Worm (Caenorhabditis elegans) whole organism, L4 larva: ENCODE measurements around the gene F34H10.4.
A peak's percentile ranks its signal among the peaks of the same experiment; 100 is the strongest.

ENCODE experiments used
- D1046.2 ChIP-seq: fragments of 200-800 bp; sonication (Bioruptor generic); IDR thresholded peaks from 2 replicates; pipeline ENCODE4 v1.3.6; 2022; ENCODE audit warnings: missing genetic modification characterization, missing compliant biosample characterization
- F10B5.3 ChIP-seq: sonication (generic microtip); optimal IDR thresholded peaks from 2 replicates; lab custom pipeline; 2016; ENCODE audit warnings: mild to moderate bottlenecking, missing genetic modification characterization, missing compliant biosample characterization
- F37D6.2 ChIP-seq: sonication (generic microtip); optimal IDR thresholded peaks from 2 replicates; lab custom pipeline; 2016; ENCODE audit warnings: mild to moderate bottlenecking, missing genetic modification characterization, missing compliant biosample characterization
- F44E2.7 ChIP-seq: fragments of 200-800 bp; sonication (Bioruptor generic); IDR thresholded peaks from 2 replicates; pipeline ENCODE4 v2.1.2; 2022; ENCODE audit warnings: missing genetic modification characterization, missing compliant biosample characterization
- F49E8.2 ChIP-seq: sonication (generic microtip); optimal IDR thresholded peaks from 2 replicates; lab custom pipeline; 2016; ENCODE audit warnings: missing compliant biosample characterization, mild to moderate bottlenecking, missing genetic modification characterization, borderline replicate concordance
- R02D3.7 ChIP-seq: fragments of 150-350 bp; sonication (generic microtip); optimal IDR thresholded peaks from 3 replicates; lab custom pipeline; 2014; ENCODE audit warnings: missing biosample characterization, missing genetic modification characterization
- T20F7.1 ChIP-seq: fragments of 200-800 bp; sonication (Bioruptor generic); optimal IDR thresholded peaks from 2 replicates; lab custom pipeline; 2018; ENCODE audit warnings: mild to moderate bottlenecking, missing genetic modification characterization, missing compliant biosample characterization
- Y48G9A.11 ChIP-seq: fragments of 200-800 bp; sonication (Bioruptor generic); IDR thresholded peaks from 2 replicates; pipeline ENCODE4 v1.3.6; 2022; ENCODE audit warnings: missing genetic modification reagents, missing genetic modification characterization, missing compliant biosample characterization
- Y5F2A.4 ChIP-seq: fragments of 200-800 bp; sonication (Bioruptor generic); optimal IDR thresholded peaks from 2 replicates; lab custom pipeline; 2018; ENCODE audit warnings: mild to moderate bottlenecking, missing genetic modification characterization, missing compliant biosample characterization
- ZK337.2 ChIP-seq: fragments of 200-800 bp; sonication (Bioruptor generic); IDR thresholded peaks from 2 replicates; pipeline ENCODE4 v1.3.6; 2022; ENCODE audit warnings: missing genetic modification reagents, missing genetic modification characterization, missing compliant biosample characterization
- aha-1 ChIP-seq: fragments of 150-350 bp; peaks from one replicate; lab custom pipeline; 2014; ENCODE audit warnings: missing biosample characterization, missing genetic modification characterization
- ceh-28 ChIP-seq: fragments of 150-350 bp; optimal IDR thresholded peaks from 2 replicates; lab custom pipeline; 2014; ENCODE audit warnings: missing biosample characterization, missing genetic modification reagents, missing genetic modification characterization
- ctbp-1 ChIP-seq: fragments of 200-800 bp; sonication (Bioruptor generic); IDR thresholded peaks from 2 replicates; pipeline ENCODE4 v1.3.6; 2022; ENCODE audit warnings: missing genetic modification reagents, missing genetic modification characterization, missing compliant biosample characterization
- dmd-6 ChIP-seq: fragments of 200-800 bp; sonication (Bioruptor generic); IDR thresholded peaks from 2 replicates; pipeline ENCODE4 v1.3.6; 2022; ENCODE audit warnings: missing genetic modification reagents, missing genetic modification characterization, missing compliant biosample characterization
- dmd-9 ChIP-seq: fragments of 200-800 bp; sonication (Bioruptor generic); IDR thresholded peaks from 2 replicates; pipeline ENCODE4 v1.3.6; 2022; ENCODE audit warnings: missing genetic modification reagents, missing genetic modification characterization, missing compliant biosample characterization
- egl-27 ChIP-seq: sonication (generic microtip); optimal IDR thresholded peaks from 3 replicates; lab custom pipeline; 2017; ENCODE audit warnings: missing biosample characterization, missing genetic modification reagents, missing genetic modification characterization
- fkh-10 ChIP-seq: fragments of 150-350 bp; optimal IDR thresholded peaks from 2 replicates; lab custom pipeline; 2014; ENCODE audit warnings: missing biosample characterization, missing genetic modification reagents, missing genetic modification characterization
- gei-8 ChIP-seq: fragments of 200-800 bp; sonication (Bioruptor generic); optimal IDR thresholded peaks from 2 replicates; lab custom pipeline; 2018; ENCODE audit warnings: mild to moderate bottlenecking, missing genetic modification characterization, missing compliant biosample characterization
- jun-1 ChIP-seq: fragments of 150-350 bp; optimal IDR thresholded peaks from 2 replicates; lab custom pipeline; 2014; ENCODE audit warnings: missing biosample characterization, missing genetic modification reagents, missing genetic modification characterization
- lin-15B ChIP-seq: fragments of 150-350 bp; sonication (generic microtip); optimal IDR thresholded peaks from 3 replicates; lab custom pipeline; 2014; ENCODE audit warnings: missing biosample characterization, missing genetic modification characterization
- lin-29 ChIP-seq: fragments of 200-800 bp; sonication (Bioruptor generic); IDR thresholded peaks from 2 replicates; pipeline ENCODE4 v1.3.6; 2022; ENCODE audit warnings: missing genetic modification reagents, missing genetic modification characterization, missing compliant biosample characterization
- lin-38 ChIP-seq: fragments of 200-800 bp; sonication (Bioruptor generic); IDR thresholded peaks from 2 replicates; pipeline ENCODE4 v1.3.6; 2022; ENCODE audit warnings: missing genetic modification reagents, missing genetic modification characterization, missing compliant biosample characterization
- lin-39 ChIP-seq: fragments of 150-350 bp; optimal IDR thresholded peaks from 2 replicates; lab custom pipeline; 2014; ENCODE audit warnings: missing biosample characterization, missing genetic modification reagents, missing genetic modification characterization
- madf-5 ChIP-seq, 2 experiments: fragments of 200-800 bp; sonication (Bioruptor generic); IDR thresholded peaks; 2 replicates each; pipeline ENCODE4 v1.3.6; 2022; ENCODE audit warnings: missing compliant biosample characterization in 2 of 2, missing genetic modification characterization in 2 of 2
- madf-9 ChIP-seq: fragments of 200-800 bp; sonication (Bioruptor generic); conservative IDR thresholded peaks from 2 replicates; pipeline ENCODE4 v1.3.6; 2022; ENCODE audit warnings: missing genetic modification reagents, missing genetic modification characterization, missing compliant biosample characterization
- nhr-102 ChIP-seq: sonication (generic microtip); optimal IDR thresholded peaks from 2 replicates; lab custom pipeline; 2016; ENCODE audit warnings: mild to moderate bottlenecking, missing genetic modification characterization, moderate library complexity, missing compliant biosample characterization
- nhr-237 ChIP-seq: sonication (generic microtip); optimal IDR thresholded peaks from 2 replicates; lab custom pipeline; 2017; ENCODE audit warnings: missing biosample characterization, missing genetic modification characterization
- nhr-25 ChIP-seq: sonication (generic microtip); optimal IDR thresholded peaks from 2 replicates; lab custom pipeline; 2017; ENCODE audit warnings: missing genetic modification characterization, mild to moderate bottlenecking, missing compliant biosample characterization, antibody characterized with exemption, moderate library complexity, borderline replicate concordance; ENCODE audit not compliant: insufficient read depth
- nhr-42 ChIP-seq: fragments of 200-800 bp; sonication (Bioruptor generic); IDR thresholded peaks from 2 replicates; pipeline ENCODE4 v1.3.6; 2022; ENCODE audit warnings: missing genetic modification characterization, missing compliant biosample characterization
- nhr-76 ChIP-seq: fragments of 150-350 bp; optimal IDR thresholded peaks from 2 replicates; lab custom pipeline; 2014; ENCODE audit warnings: missing biosample characterization, missing genetic modification characterization
- nhr-77 ChIP-seq: fragments of 150-350 bp; optimal IDR thresholded peaks from 2 replicates; lab custom pipeline; 2014; ENCODE audit warnings: missing biosample characterization, missing genetic modification characterization
- php-3 ChIP-seq: fragments of 200-800 bp; sonication (Bioruptor generic); IDR thresholded peaks from 2 replicates; pipeline ENCODE4 v1.3.6; 2022; ENCODE audit warnings: missing genetic modification reagents, missing genetic modification characterization, missing compliant biosample characterization
- pqm-1 ChIP-seq: sonication (generic microtip); optimal IDR thresholded peaks from 2 replicates; lab custom pipeline; 2017; ENCODE audit warnings: missing biosample characterization, missing genetic modification characterization
- rbr-2 ChIP-seq: sonication (generic microtip); optimal IDR thresholded peaks from 2 replicates; lab custom pipeline; 2016; ENCODE audit warnings: missing genotype, missing genetic modification characterization, missing compliant biosample characterization
- sdz-12 ChIP-seq: fragments of 200-800 bp; sonication (Bioruptor generic); optimal IDR thresholded peaks from 2 replicates; lab custom pipeline; 2018; ENCODE audit warnings: mild to moderate bottlenecking, missing genetic modification characterization, missing compliant biosample characterization
- skn-1 ChIP-seq: fragments of 150-350 bp; optimal IDR thresholded peaks from 2 replicates; lab custom pipeline; 2014; ENCODE audit warnings: missing biosample characterization, missing genetic modification characterization
- snpc-1.2 ChIP-seq: fragments of 200-800 bp; sonication (Bioruptor generic); IDR thresholded peaks from 2 replicates; pipeline ENCODE4 v1.3.6; 2022; ENCODE audit warnings: missing genetic modification reagents, missing genetic modification characterization, missing compliant biosample characterization
- snpc-4 ChIP-seq: fragments of 150-350 bp; optimal IDR thresholded peaks from 2 replicates; lab custom pipeline; 2014; ENCODE audit warnings: missing biosample characterization, missing genetic modification characterization
- spr-3 ChIP-seq: fragments of 200-800 bp; sonication (Bioruptor generic); optimal IDR thresholded peaks from 2 replicates; lab custom pipeline; 2018; ENCODE audit warnings: mild to moderate bottlenecking, missing genetic modification characterization, missing compliant biosample characterization
- tra-1 ChIP-seq: fragments of 200-800 bp; sonication (Bioruptor generic); IDR thresholded peaks from 2 replicates; pipeline ENCODE4 v1.3.6; 2022; ENCODE audit warnings: missing genetic modification reagents, missing genetic modification characterization, missing compliant biosample characterization
- unc-39 ChIP-seq: sonication (generic microtip); optimal IDR thresholded peaks from 2 replicates; lab custom pipeline; 2017; ENCODE audit warnings: missing biosample characterization, missing genetic modification characterization
- unc-62 ChIP-seq, 3 experiments: fragments of 150-350 bp in 1 of 3; sonication (generic microtip); optimal IDR thresholded peaks in 2 of 3; peaks in 1 of 3; 1 replicate in 1 of 3; 2 replicates in 2 of 3; lab custom pipeline; 2014 to 2017; ENCODE audit warnings: missing biosample characterization in 3 of 3, missing genetic modification characterization in 3 of 3, missing genetic modification reagents in 3 of 3, missing genotype in 1 of 3
- zfp-3 ChIP-seq: fragments of 200-800 bp; sonication (Bioruptor generic); conservative IDR thresholded peaks from 2 replicates; pipeline ENCODE4 v1.3.6; 2022; ENCODE audit warnings: missing genetic modification reagents, missing genetic modification characterization, missing compliant biosample characterization
- zip-2 ChIP-seq: fragments of 150-350 bp; optimal IDR thresholded peaks from 2 replicates; lab custom pipeline; 2014; ENCODE audit warnings: missing biosample characterization, missing genetic modification characterization

F34H10.4 gene

DNA sequence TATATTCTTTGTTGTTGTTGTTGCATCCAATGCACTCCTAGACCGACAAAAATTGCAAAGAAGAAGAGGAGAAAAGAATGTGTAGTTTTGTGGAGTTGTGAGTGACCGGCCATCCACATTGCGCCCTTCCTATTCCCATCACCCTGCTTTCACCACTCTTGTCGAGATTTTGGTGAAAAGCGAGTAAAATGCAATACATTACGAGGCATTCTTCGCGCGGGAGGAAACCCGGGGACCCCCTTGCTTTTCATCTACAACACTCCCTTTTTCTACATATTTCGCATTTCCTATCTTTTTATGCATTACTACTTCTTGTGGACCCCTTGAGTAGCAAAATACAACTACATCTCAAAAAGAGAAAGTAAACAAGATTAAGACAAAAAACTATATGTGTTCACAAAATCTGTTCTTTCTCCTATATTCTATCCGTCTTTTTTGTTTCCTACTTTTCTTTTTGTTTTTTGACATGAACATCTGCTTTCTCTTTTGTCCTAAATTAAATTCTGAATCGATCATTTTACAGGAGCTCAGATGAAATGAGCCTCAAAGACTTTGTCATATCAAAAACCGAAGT is 38.2 kb upstream of the F34H10.4 start, which contains the start of gene C11E4.6:
C11E4.6 (plus strand) TSS at position 524 of the 574 bp plus-strand sequence.
- peak; percentile 80 for TF ChIP-seq fkh-10 (GFP tag; lab: Kevin White, UChicago)
- TF ChIP-seq unc-39 (tag; lab: Kevin White, UChicago): no peak

DNA sequence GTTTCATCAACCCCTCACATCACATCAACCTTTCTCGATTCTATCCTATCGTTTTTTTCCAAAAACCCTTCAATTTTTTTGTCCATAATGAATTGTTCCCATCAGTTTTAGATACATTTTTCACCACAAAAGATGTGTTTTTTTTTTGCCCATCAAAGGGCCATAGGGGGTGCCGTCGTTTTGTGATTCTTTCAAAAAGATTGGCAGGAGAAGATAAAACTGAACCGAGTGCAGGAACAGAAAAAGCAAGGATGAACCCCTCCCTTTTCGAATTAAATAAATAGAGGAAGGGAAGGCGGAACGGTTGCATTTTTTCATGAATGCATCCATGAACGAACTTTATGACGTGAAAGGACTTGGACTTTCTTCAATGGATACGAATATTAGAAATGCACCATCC is 31.4 kb upstream of the F34H10.4 start, which contains the start of gene C11E4.7:
C11E4.7 (plus strand) TSS at position 301 of the 400 bp plus-strand sequence.
- TF ChIP-seq madf-5 (GFP tag; IDR thresholded peaks at IDR 0.05; lab: Robert Waterston, UW): no peak
- TF ChIP-seq F44E2.7: no peak
- TF ChIP-seq aha-1: peak; percentile 29
- TF ChIP-seq Y5F2A.4: no peak
- TF ChIP-seq nhr-237 (tag; lab: Kevin White, UChicago): no peak
- no peak for TF ChIP-seq D1046.2 (GFP tag; lab: Robert Waterston, UW)
- no peak for TF ChIP-seq gei-8 (GFP tag; lab: Kevin White, UChicago)
- no peak for TF ChIP-seq zfp-3 (GFP tag; lab: Robert Waterston, UW)
- no peak for TF ChIP-seq R02D3.7 (tag; lab: Kevin White, UChicago)
- no peak for TF ChIP-seq lin-38 (GFP tag; lab: Robert Waterston, UW)
- no peak for TF ChIP-seq nhr-25 (tag; lab: Kevin White, UChicago)
- peak; percentile 59; the same call in 1 of the 2 replicates for TF ChIP-seq tra-1 (GFP tag; lab: Robert Waterston, UW)
- TF ChIP-seq F10B5.3 (tag; lab: Kevin White, UChicago): no peak
- no peak for TF ChIP-seq ceh-28
- TF ChIP-seq dmd-9 (GFP tag; lab: Robert Waterston, UW): no peak
- no peak for TF ChIP-seq sdz-12 (GFP tag; lab: Kevin White, UChicago)
- TF ChIP-seq snpc-1.2 (GFP tag; lab: Robert Waterston, UW): no peak
- no peak for TF ChIP-seq F37D6.2
- TF ChIP-seq dmd-6 (GFP tag; lab: Robert Waterston, UW): peak; percentile 26; the same call in 1 of the 2 replicates
- TF ChIP-seq snpc-4 (tag; lab: Kevin White, UChicago): no peak
- TF ChIP-seq zip-2 (tag; lab: Kevin White, UChicago): no peak
- no peak for TF ChIP-seq unc-62 (GFP tag; optimal IDR thresholded peaks at IDR 0.05 in 1 of 2; lab: Kevin White, UChicago)
- no peak for TF ChIP-seq unc-62 (tag; optimal IDR thresholded peaks at IDR 0.05; lab: Kevin White, UChicago)
- TF ChIP-seq nhr-77 (tag; lab: Kevin White, UChicago): no peak
- no peak for TF ChIP-seq ZK337.2 (GFP tag; lab: Robert Waterston, UW)
- no peak for TF ChIP-seq T20F7.1
- TF ChIP-seq nhr-102 (tag; lab: Kevin White, UChicago): no peak
- no peak for TF ChIP-seq spr-3 (GFP tag; lab: Kevin White, UChicago)

DNA sequence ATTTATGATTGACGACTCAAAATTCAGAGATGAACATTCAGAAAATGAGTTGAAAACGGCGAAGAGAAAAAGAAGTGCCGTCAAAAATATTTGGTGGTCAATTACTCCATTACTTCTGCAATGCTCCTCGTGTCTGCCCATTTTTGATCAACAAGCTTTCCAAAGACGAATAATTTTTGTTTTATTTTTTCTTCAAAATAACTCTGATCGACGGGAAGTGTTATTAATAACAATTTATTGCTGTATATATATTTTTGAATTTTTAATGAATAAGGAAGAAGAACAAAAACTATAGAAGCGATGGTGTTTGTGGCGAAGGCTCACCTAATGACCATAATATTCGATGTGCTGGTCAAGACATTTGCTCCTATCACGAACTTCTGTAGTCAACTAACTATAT is 28.2 kb upstream of the F34H10.4 start, which contains the start of gene C11E4.8:
C11E4.8 (plus strand) TSS at position 301 of the 400 bp plus-strand sequence.
- no peak for TF ChIP-seq madf-9
- peak in 1 of 2 experiments; percentile 37 for TF ChIP-seq unc-62 (GFP tag; optimal IDR thresholded peaks at IDR 0.05 in 1 of 2; lab: Kevin White, UChicago)
- no peak for TF ChIP-seq unc-62 (tag; optimal IDR thresholded peaks at IDR 0.05; lab: Kevin White, UChicago)

DNA sequence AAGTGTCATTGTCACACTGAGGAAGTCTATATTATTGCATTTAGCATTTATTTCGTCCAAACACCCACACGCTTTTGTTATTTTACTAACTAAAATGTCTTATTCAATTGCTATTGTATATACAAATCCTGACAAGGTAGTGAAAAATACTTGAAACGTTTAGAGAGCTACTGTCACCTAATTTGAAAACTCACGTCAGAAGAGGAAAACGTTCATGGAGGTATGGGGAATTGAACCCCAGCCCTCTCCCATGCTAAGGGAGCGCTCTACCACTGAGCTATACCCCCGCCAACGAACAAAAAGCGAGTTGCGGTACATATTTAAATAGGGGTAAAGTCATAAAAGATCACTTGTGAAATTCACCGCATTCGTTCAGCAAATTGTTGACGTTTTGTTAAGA is 25.7 kb upstream of the F34H10.4 start:
- TF ChIP-seq egl-27 (tag; lab: Kevin White, UChicago): no peak
- TF ChIP-seq nhr-25 (tag; lab: Kevin White, UChicago): peak; percentile 20
- peak; percentile 44 for TF ChIP-seq rbr-2 (tag; lab: Kevin White, UChicago)
- TF ChIP-seq F49E8.2 (tag; lab: Kevin White, UChicago): peak; percentile 35
- TF ChIP-seq lin-39 (tag; lab: Kevin White, UChicago): no peak
- no peak for TF ChIP-seq jun-1 (tag; lab: Kevin White, UChicago)
- no peak for TF ChIP-seq skn-1 (tag; lab: Kevin White, UChicago)
- TF ChIP-seq snpc-4 (tag; lab: Kevin White, UChicago): no peak
- no peak for TF ChIP-seq nhr-76 (tag; lab: Kevin White, UChicago)
- TF ChIP-seq nhr-42: no peak
- TF ChIP-seq dmd-9 (GFP tag; lab: Robert Waterston, UW): 0 out of 2 replicates have a peak, but pooled peaks have one; percentile 35
- TF ChIP-seq ZK337.2 (GFP tag; lab: Robert Waterston, UW): peak; percentile 60; the same call in 1 of the 2 replicates
- no peak for TF ChIP-seq lin-15B
- TF ChIP-seq lin-29 (GFP tag; lab: Robert Waterston, UW): no peak
- peak; percentile 56; the same call in 1 of the 2 replicates for TF ChIP-seq php-3 (GFP tag; lab: Robert Waterston, UW)
- TF ChIP-seq Y48G9A.11 (GFP tag; lab: Robert Waterston, UW): peak; percentile 73
- 0 out of 2 replicates have a peak, but pooled peaks have one; percentile 33 for TF ChIP-seq ctbp-1 (GFP tag; lab: Robert Waterston, UW)
- no peak for TF ChIP-seq pqm-1 (tag; lab: Kevin White, UChicago)
